Worm (Caenorhabditis elegans) whole organism, L2 larva: ENCODE results near the gene srgp-1.

Experiments
- ama-1 ChIP-seq: fragments of 150-350 bp; optimal IDR thresholded peaks from 2 replicates; lab custom pipeline; 2018; ENCODE audit warnings: inconsistent platforms
- lin-13 ChIP-seq: fragments of 150-350 bp; optimal IDR thresholded peaks from 2 replicates; lab custom pipeline; 2014; ENCODE audit warnings: missing biosample characterization, missing genetic modification reagents, missing genetic modification characterization
- lin-39 ChIP-seq: fragments of 150-350 bp; optimal IDR thresholded peaks from 2 replicates; lab custom pipeline; 2014; ENCODE audit warnings: missing biosample characterization, missing genetic modification reagents, missing genetic modification characterization
- mdl-1 ChIP-seq, 2 experiments: fragments of 150-350 bp in 1 of 2; sonication (generic microtip) in 1 of 2; optimal IDR thresholded peaks; 2 replicates each; lab custom pipeline; 2017; ENCODE audit warnings: missing biosample characterization in 2 of 2, missing genetic modification characterization in 2 of 2
- nhr-11 ChIP-seq: fragments of 150-350 bp; optimal IDR thresholded peaks from 2 replicates; lab custom pipeline; 2014; ENCODE audit warnings: missing biosample characterization, missing genetic modification characterization
- nhr-12 ChIP-seq: fragments of 150-350 bp; optimal IDR thresholded peaks from 2 replicates; lab custom pipeline; 2014; ENCODE audit warnings: missing biosample characterization, missing genetic modification characterization
- nhr-77 ChIP-seq: fragments of 150-350 bp; optimal IDR thresholded peaks from 2 replicates; lab custom pipeline; 2014; ENCODE audit warnings: missing biosample characterization, missing genetic modification characterization
- unc-39 ChIP-seq: fragments of 150-350 bp; optimal IDR thresholded peaks from 2 replicates; lab custom pipeline; 2014; ENCODE audit warnings: missing biosample characterization, missing genetic modification characterization
- zag-1 ChIP-seq: fragments of 150-350 bp; optimal IDR thresholded peaks from 2 replicates; lab custom pipeline; 2014; ENCODE audit warnings: missing biosample characterization, missing genetic modification characterization
- ztf-11 ChIP-seq: sonication (generic microtip); optimal IDR thresholded peaks from 2 replicates; lab custom pipeline; 2017; ENCODE audit warnings: missing biosample characterization, missing genetic modification characterization

ce11 chrIV:11603265-11603840, 33.1 kb downstream of the srgp-1 start:
- TF ChIP-seq ama-1 (lab: Kevin White, UChicago) (no peak), lin-13 (GFP tag; lab: Kevin White, UChicago) (no peak), ztf-11 (tag; lab: Kevin White, UChicago) (no peak), nhr-77 (tag; lab: Kevin White, UChicago) (no peak), unc-39 (tag; lab: Kevin White, UChicago) (no peak), lin-39 (no peak), mdl-1 (tag; optimal IDR thresholded peaks at IDR 0.05; lab: Kevin White, UChicago) (no peak), nhr-11 (tag; lab: Kevin White, UChicago) (no peak), zag-1 (tag; lab: Kevin White, UChicago) (no peak), nhr-12 (no peak)
